Fruit fly (Drosophila melanogaster) whole organism, prepupa: ENCODE data around the gene CG8509.

ENCODE experiments used
- CG10669 ChIP-seq: fragments of 200-800 bp; sonication (Bioruptor generic); optimal IDR thresholded peaks from 3 replicates; lab custom pipeline; 2018; ENCODE audit warnings: missing biosample characterization, mild to moderate bottlenecking, missing genetic modification characterization, moderate library complexity
- CG34406 ChIP-seq: fragments of 200-800 bp; sonication (Bioruptor generic); optimal IDR thresholded peaks from 3 replicates; lab custom pipeline; 2016; ENCODE audit warnings: missing biosample characterization, missing genetic modification characterization
- CG6163 ChIP-seq: fragments of 200-800 bp; sonication (Bioruptor generic); IDR thresholded peaks from 3 replicates; pipeline ENCODE4 v1.3.6; 2022; ENCODE audit warnings: missing biosample characterization, missing genetic modification characterization
- CG8319 ChIP-seq: fragments of 200-800 bp; sonication (Bioruptor generic); optimal IDR thresholded peaks from 3 replicates; lab custom pipeline; 2016; ENCODE audit warnings: missing biosample characterization, missing genetic modification characterization
- Eip78C ChIP-seq: fragments of 200-800 bp; sonication (Bioruptor generic); peaks from one replicate; lab custom pipeline; 2016; ENCODE audit warnings: missing biosample characterization, missing genetic modification characterization
- Ets21C ChIP-seq: fragments of 200-800 bp; sonication (Bioruptor generic); optimal IDR thresholded peaks from 3 replicates; lab custom pipeline; 2016; ENCODE audit warnings: missing biosample characterization, missing genetic modification characterization
- Hr4 ChIP-seq: fragments of 200-800 bp; sonication (Bioruptor generic); optimal IDR thresholded peaks from 3 replicates; lab custom pipeline; 2016; ENCODE audit warnings: missing biosample characterization, missing genetic modification characterization
- Sox102F ChIP-seq: fragments of 200-800 bp; sonication (Bioruptor generic); optimal IDR thresholded peaks from 2 replicates; lab custom pipeline; 2016; ENCODE audit warnings: missing biosample characterization, mild to moderate bottlenecking, missing genetic modification characterization
- acj6 ChIP-seq: fragments of 200-800 bp; sonication (Bioruptor generic); optimal IDR thresholded peaks from 3 replicates; lab custom pipeline; 2016; ENCODE audit warnings: missing biosample characterization, missing genetic modification characterization

DNA sequence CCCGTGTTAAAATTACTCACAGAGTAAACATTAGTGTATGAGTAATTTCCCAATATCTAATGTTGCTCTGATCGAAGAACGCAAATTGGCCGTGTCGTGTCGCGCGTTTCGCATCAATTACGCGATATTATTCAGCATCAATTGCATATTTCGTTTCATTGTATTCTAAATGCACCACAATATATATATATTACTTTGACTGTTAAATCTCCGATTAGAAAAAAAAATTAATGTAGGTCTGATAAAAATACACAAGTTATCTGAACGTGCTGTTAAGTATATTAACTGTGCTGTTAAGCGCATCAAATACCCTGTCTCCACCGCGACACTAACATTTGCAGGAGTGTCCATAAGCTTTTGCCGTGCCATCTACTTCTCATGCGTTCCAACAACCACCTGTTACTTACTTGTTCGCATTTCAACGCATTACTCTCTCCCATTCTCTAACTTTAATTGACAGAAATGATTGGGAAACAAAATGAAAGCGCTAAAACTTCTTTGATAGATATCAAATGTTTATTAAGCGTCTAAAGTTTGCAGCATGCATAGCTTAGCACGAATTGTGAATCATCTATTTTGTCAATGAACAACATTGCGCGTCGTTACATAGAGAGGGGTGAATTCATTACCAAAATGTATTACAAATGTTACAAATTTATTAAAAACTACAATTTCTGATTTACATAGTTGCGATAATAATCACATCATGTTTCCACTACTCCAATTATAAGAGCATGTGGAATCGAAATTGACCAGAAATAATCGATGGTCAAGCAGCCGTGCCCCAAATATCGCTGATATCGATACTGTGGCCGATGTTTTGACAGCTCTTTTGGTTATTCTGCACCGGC lies 48.7 kb upstream of the CG8509 start, which contains the start of the genes Graf and mRpL3:
- TF ChIP-seq CG8319 (GFP tag; lab: Kevin White, UChicago) (no peak), CG6163 (no peak), Ets21C (no peak), acj6 (GFP tag; lab: Kevin White, UChicago) (no peak), Eip78C (GFP tag; lab: Kevin White, UChicago) (peak; percentile 53), Sox102F (GFP tag; lab: Kevin White, UChicago) (no peak), Hr4 (no peak), CG34406 (GFP tag; lab: Kevin White, UChicago) (no peak), CG10669 (GFP tag; lab: Kevin White, UChicago) (no peak)
